Worm (Caenorhabditis elegans): ENCODE results near the gene aqp-2.
A peak's percentile ranks its signal among the peaks of the same experiment; 100 is the strongest.

aqp-2 gene

ce11 chrII:9285171-9286025, 23.6 kb upstream of the aqp-2 start, which contains the start of gene mtrr-1 (continued):
- TF ChIP-seq athp-1 (tag; optimal IDR thresholded peaks at IDR 0.05) (no peak), ccch-3 (GFP tag; optimal IDR thresholded peaks at IDR 0.05) (no peak), zim-3 (tag; optimal IDR thresholded peaks at IDR 0.05) (no peak), chd-7 (tag; optimal IDR thresholded peaks at IDR 0.05) (no peak), F57A8.1 (GFP tag; optimal IDR thresholded peaks at IDR 0.05) (no peak), cebp-1 (GFP tag; IDR thresholded peaks at IDR 0.05) (no peak), cebp-1 (tag; optimal IDR thresholded peaks at IDR 0.05) (peak; percentile 11), F49E8.2 (tag; optimal IDR thresholded peaks at IDR 0.05; ENCODE audit: insufficient read depth) (peak; percentile 46), bed-2 (GFP tag; IDR thresholded peaks at IDR 0.05) (no peak), lin-26 (GFP tag; IDR thresholded peaks at IDR 0.05) (peak; percentile 49), atf-7 (tag; optimal IDR thresholded peaks at IDR 0.05) (no peak), B0035.1 (tag; optimal IDR thresholded peaks at IDR 0.05) (no peak), xnd-1 (tag; optimal IDR thresholded peaks at IDR 0.05) (peak; percentile 62), ztf-22 (GFP tag; optimal IDR thresholded peaks at IDR 0.05) (no peak), ztf-18 (tag; optimal IDR thresholded peaks at IDR 0.05) (no peak), mel-28 (tag; optimal IDR thresholded peaks at IDR 0.05; ENCODE audit: borderline replicate concordance) (peak; percentile 13), F33H1.4 (GFP tag; IDR thresholded peaks at IDR 0.05) (peak; percentile 91), lag-1 (GFP tag; IDR thresholded peaks at IDR 0.05) (no peak), snpc-4 (GFP tag; optimal IDR thresholded peaks at IDR 0.05) (no peak), snpc-4 (tag; optimal IDR thresholded peaks at IDR 0.05) (no peak), Y53G8AR.9 (GFP tag; conservative IDR thresholded peaks at IDR 0.05) (peak; percentile 47; the same call in 1 of the 2 replicates), Y53F4B.3 (GFP tag; IDR thresholded peaks at IDR 0.05) (no peak), lin-40 (tag; optimal IDR thresholded peaks at IDR 0.05) (peak; percentile 2), F55B11.4 (tag; optimal IDR thresholded peaks at IDR 0.05; ENCODE audit: borderline replicate concordance, insufficient read depth) (no peak), sea-2 (GFP tag; IDR thresholded peaks at IDR 0.05) (no peak), mcd-1 (GFP tag; IDR thresholded peaks at IDR 0.05) (peak; percentile 17; the same call in 1 of the 2 replicates), lsy-27 (tag; optimal IDR thresholded peaks at IDR 0.05; ENCODE audit: borderline replicate concordance, insufficient read depth) (no peak), hrde-1 (tag; optimal IDR thresholded peaks at IDR 0.05; ENCODE audit: borderline replicate concordance) (no peak), egl-18 (GFP tag; IDR thresholded peaks at IDR 0.05) (no peak), zfh-2 (GFP tag; conservative IDR thresholded peaks at IDR 0.05) (no peak), Y79H2A.3 (GFP tag; conservative IDR thresholded peaks at IDR 0.05) (no peak), akir-1 (GFP tag; optimal IDR thresholded peaks at IDR 0.05) (no peak), snpc-1.3 (tag; optimal IDR thresholded peaks at IDR 0.05; ENCODE audit: insufficient read depth) (peak; percentile 46), hlh-12 (tag; optimal IDR thresholded peaks at IDR 0.05) (no peak), snpc-3.4 (tag; optimal IDR thresholded peaks at IDR 0.05) (no peak), C06A6.2 (GFP tag; conservative IDR thresholded peaks at IDR 0.05) (no peak), aptf-3 (GFP tag; IDR thresholded peaks at IDR 0.05) (no peak), nfya-1 (tag; optimal IDR thresholded peaks at IDR 0.05; ENCODE audit: borderline replicate concordance, insufficient read depth) (no peak), ztf-26 (tag; optimal IDR thresholded peaks at IDR 0.05) (no peak), F10E7.11 (tag; optimal IDR thresholded peaks at IDR 0.05) (no peak), F57C9.4 (tag; optimal IDR thresholded peaks at IDR 0.05) (no peak), nhr-120 (GFP tag; IDR thresholded peaks at IDR 0.05) (no peak), attf-3 (GFP tag; conservative IDR thresholded peaks at IDR 0.05) (no peak), B0336.3 (GFP tag; IDR thresholded peaks at IDR 0.05) (no peak), ceh-91 (GFP tag; IDR thresholded peaks at IDR 0.05) (no peak), ets-4 (GFP tag; optimal IDR thresholded peaks at IDR 0.05) (no peak)
